Worm (Caenorhabditis elegans) whole organism, L1 larva: ENCODE measurements around the gene tag-276.

Source experiments
- C34B4.2 ChIP-seq: sonication (generic microtip); optimal IDR thresholded peaks from 2 replicates; lab custom pipeline; 2017; ENCODE audit warnings: mild to moderate bottlenecking, missing genetic modification characterization, missing compliant biosample characterization
- Y116A8C.19 ChIP-seq: sonication (generic microtip); optimal IDR thresholded peaks from 2 replicates; lab custom pipeline; 2016; ENCODE audit warnings: missing compliant biosample characterization, missing genetic modification characterization, borderline replicate concordance
- alr-1 ChIP-seq: fragments of 200-800 bp; sonication (Bioruptor generic); optimal IDR thresholded peaks from 2 replicates; lab custom pipeline; 2018; ENCODE audit warnings: borderline replicate concordance, mild to moderate bottlenecking, missing genetic modification characterization, missing compliant biosample characterization
- blmp-1 ChIP-seq: fragments of 150-350 bp; optimal IDR thresholded peaks from 2 replicates; lab custom pipeline; 2014; ENCODE audit warnings: missing biosample characterization, missing genetic modification characterization
- ceh-63 ChIP-seq: fragments of 200-800 bp; sonication (Bioruptor generic); optimal IDR thresholded peaks from 2 replicates; lab custom pipeline; 2018; ENCODE audit warnings: mild to moderate bottlenecking, missing genetic modification characterization, missing compliant biosample characterization
- ceh-8 ChIP-seq: fragments of 200-800 bp; sonication (Bioruptor generic); optimal IDR thresholded peaks from 2 replicates; lab custom pipeline; 2018; ENCODE audit warnings: mild to moderate bottlenecking, missing genetic modification characterization, moderate library complexity, missing compliant biosample characterization
- ceh-88 ChIP-seq: fragments of 200-800 bp; sonication (Bioruptor generic); IDR thresholded peaks from 2 replicates; pipeline ENCODE4 v1.3.6; 2022; ENCODE audit warnings: missing genetic modification characterization, missing compliant biosample characterization
- ces-1 ChIP-seq: fragments of 150-350 bp; optimal IDR thresholded peaks from 2 replicates; lab custom pipeline; 2014; ENCODE audit warnings: missing biosample characterization, missing genetic modification reagents, missing genetic modification characterization
- dsc-1 ChIP-seq: sonication (generic microtip); optimal IDR thresholded peaks from 2 replicates; lab custom pipeline; 2016; ENCODE audit warnings: mild to moderate bottlenecking, missing genetic modification characterization, missing compliant biosample characterization
- efl-3 ChIP-seq: fragments of 200-800 bp; sonication (Bioruptor generic); optimal IDR thresholded peaks from 2 replicates; lab custom pipeline; 2018; ENCODE audit warnings: mild to moderate bottlenecking, missing genetic modification characterization, missing compliant biosample characterization
- egl-13 ChIP-seq: sonication (generic microtip); optimal IDR thresholded peaks from 2 replicates; lab custom pipeline; 2016; ENCODE audit warnings: missing genotype, missing genetic modification reagents, missing genetic modification characterization, missing compliant biosample characterization
- egl-27 ChIP-seq, 2 experiments: fragments of 150-350 bp in 1 of 2; sonication (generic microtip); optimal IDR thresholded peaks; 3 replicates each; lab custom pipeline; 2017 to 2018; ENCODE audit warnings: missing biosample characterization in 2 of 2, missing genetic modification characterization in 2 of 2, missing genetic modification reagents in 2 of 2
- ets-5 ChIP-seq: fragments of 200-800 bp; sonication (Bioruptor generic); IDR thresholded peaks from 2 replicates; pipeline ENCODE4 v1.3.6; 2022; ENCODE audit warnings: missing genetic modification characterization, missing compliant biosample characterization
- fkh-8 ChIP-seq: sonication (generic microtip); optimal IDR thresholded peaks from 2 replicates; lab custom pipeline; 2016; ENCODE audit warnings: mild to moderate bottlenecking, missing genetic modification characterization, missing compliant biosample characterization
- grh-1 ChIP-seq: fragments of 200-800 bp; sonication (Bioruptor generic); IDR thresholded peaks from 2 replicates; pipeline ENCODE4 v1.3.6; 2022; ENCODE audit warnings: missing genetic modification reagents, missing genetic modification characterization, missing compliant biosample characterization
- hlh-17 ChIP-seq: fragments of 200-800 bp; sonication (Bioruptor generic); optimal IDR thresholded peaks from 2 replicates; lab custom pipeline; 2018; ENCODE audit warnings: missing genetic modification characterization, mild to moderate bottlenecking, missing compliant biosample characterization, moderate library complexity, borderline replicate concordance
- hlh-4 ChIP-seq: sonication (generic microtip); optimal IDR thresholded peaks from 2 replicates; lab custom pipeline; 2016; ENCODE audit warnings: mild to moderate bottlenecking, missing genetic modification characterization, missing compliant biosample characterization
- hpl-2 ChIP-seq: fragments of 150-350 bp; optimal IDR thresholded peaks from 2 replicates; lab custom pipeline; 2014; ENCODE audit warnings: missing biosample characterization, missing genetic modification reagents, missing genetic modification characterization
- irx-1 ChIP-seq: sonication (generic microtip); optimal IDR thresholded peaks from 2 replicates; lab custom pipeline; 2016; ENCODE audit warnings: missing genetic modification characterization, missing compliant biosample characterization
- mef-2 ChIP-seq: fragments of 150-350 bp; optimal IDR thresholded peaks from 2 replicates; lab custom pipeline; 2014; ENCODE audit warnings: missing biosample characterization, missing genetic modification characterization
- mep-1 ChIP-seq: fragments of 150-350 bp; optimal IDR thresholded peaks from 2 replicates; lab custom pipeline; 2014; ENCODE audit warnings: missing biosample characterization, missing genetic modification characterization
- nhr-11 ChIP-seq: fragments of 150-350 bp; optimal IDR thresholded peaks from 2 replicates; lab custom pipeline; 2014; ENCODE audit warnings: missing biosample characterization, missing genetic modification characterization
- nhr-12 ChIP-seq: sonication (generic microtip); optimal IDR thresholded peaks from 2 replicates; lab custom pipeline; 2017; ENCODE audit warnings: missing biosample characterization, missing genetic modification characterization
- nhr-20 ChIP-seq: sonication (generic microtip); optimal IDR thresholded peaks from 2 replicates; lab custom pipeline; 2016; ENCODE audit warnings: mild to moderate bottlenecking, missing genetic modification characterization, missing compliant biosample characterization
- nhr-47 ChIP-seq: sonication (generic microtip); optimal IDR thresholded peaks from 2 replicates; lab custom pipeline; 2016; ENCODE audit warnings: mild to moderate bottlenecking, missing genetic modification characterization, moderate library complexity, missing compliant biosample characterization
- nhr-71 ChIP-seq: sonication (generic microtip); optimal IDR thresholded peaks from 2 replicates; lab custom pipeline; 2016; ENCODE audit warnings: mild to moderate bottlenecking, missing genetic modification characterization, moderate library complexity, missing compliant biosample characterization
- nhr-85 ChIP-seq: sonication (generic microtip); peaks from one replicate; lab custom pipeline; 2016; ENCODE audit warnings: missing genetic modification characterization, inconsistent platforms, missing compliant biosample characterization
- nhr-90 ChIP-seq: sonication (generic microtip); optimal IDR thresholded peaks from 2 replicates; lab custom pipeline; 2016; ENCODE audit warnings: mild to moderate bottlenecking, missing genetic modification characterization, missing compliant biosample characterization; ENCODE audit not compliant: poor library complexity
- pag-3 ChIP-seq: sonication (generic microtip); optimal IDR thresholded peaks from 2 replicates; lab custom pipeline; 2017; ENCODE audit warnings: missing genetic modification characterization, mild to moderate bottlenecking, missing compliant biosample characterization, antibody characterized with exemption, borderline replicate concordance; ENCODE audit not compliant: insufficient read depth
- pqm-1 ChIP-seq: sonication (generic microtip); optimal IDR thresholded peaks from 3 replicates; lab custom pipeline; 2017; ENCODE audit warnings: missing biosample characterization, missing genetic modification characterization
- rnt-1 ChIP-seq: sonication (generic microtip); optimal IDR thresholded peaks from 2 replicates; lab custom pipeline; 2016; ENCODE audit warnings: mild to moderate bottlenecking, missing genetic modification characterization, moderate library complexity, missing compliant biosample characterization
- snpc-4 ChIP-seq: fragments of 150-350 bp; optimal IDR thresholded peaks from 2 replicates; lab custom pipeline; 2014; ENCODE audit warnings: missing biosample characterization, missing genetic modification characterization
- snu-23 ChIP-seq: sonication (generic microtip); optimal IDR thresholded peaks from 2 replicates; lab custom pipeline; 2016; ENCODE audit warnings: missing genetic modification characterization, missing compliant biosample characterization
- sox-4 ChIP-seq: sonication (generic microtip); optimal IDR thresholded peaks from 2 replicates; lab custom pipeline; 2016; ENCODE audit warnings: missing genetic modification characterization, missing compliant biosample characterization
- sup-37 ChIP-seq: fragments of 200-800 bp; sonication (Bioruptor generic); optimal IDR thresholded peaks from 2 replicates; lab custom pipeline; 2018; ENCODE audit warnings: mild to moderate bottlenecking, missing genetic modification characterization, missing compliant biosample characterization
- swsn-7 ChIP-seq: sonication (generic microtip); optimal IDR thresholded peaks from 2 replicates; lab custom pipeline; 2016; ENCODE audit warnings: missing genetic modification characterization, missing compliant biosample characterization
- unc-62 ChIP-seq: fragments of 150-350 bp; optimal IDR thresholded peaks from 2 replicates; lab custom pipeline; 2014; ENCODE audit warnings: missing biosample characterization, missing genetic modification reagents, missing genetic modification characterization
- unc-98 ChIP-seq: fragments of 200-800 bp; sonication (Bioruptor generic); IDR thresholded peaks from 2 replicates; pipeline ENCODE4 v1.3.6; 2022; ENCODE audit warnings: missing genetic modification characterization, missing compliant biosample characterization
- xbp-1 ChIP-seq: sonication (generic microtip); optimal IDR thresholded peaks from 2 replicates; lab custom pipeline; 2016; ENCODE audit warnings: missing genetic modification characterization, missing compliant biosample characterization
- ztf-11 ChIP-seq, 2 experiments: sonication (generic microtip); optimal IDR thresholded peaks; 2 replicates each; lab custom pipeline; 2016 to 2017; ENCODE audit warnings: missing genetic modification characterization in 2 of 2, missing biosample characterization in 1 of 2, missing compliant biosample characterization in 1 of 2
- ztf-4 ChIP-seq: fragments of 150-350 bp; optimal IDR thresholded peaks from 2 replicates; lab custom pipeline; 2014; ENCODE audit warnings: missing biosample characterization, missing genetic modification characterization

The tag-276 gene

DNA sequence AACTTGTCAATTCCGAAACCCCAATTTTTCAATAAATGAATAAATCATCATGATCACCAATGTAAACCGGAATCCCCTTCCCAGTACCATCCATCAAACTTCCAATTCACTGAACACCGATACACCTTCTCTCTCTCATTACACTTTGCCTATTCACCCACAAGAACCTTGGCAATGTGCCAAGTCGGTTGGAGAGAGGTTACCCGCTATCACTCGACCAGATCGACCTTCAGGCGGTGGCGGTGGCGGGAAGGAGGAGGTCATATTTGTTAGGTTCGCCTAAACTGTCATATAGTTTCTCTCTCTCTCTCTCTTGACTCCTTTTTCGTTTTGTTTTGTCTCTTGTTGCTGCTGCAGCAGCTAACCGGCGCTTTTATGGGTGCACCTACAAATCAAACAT is 13.6 kb upstream of the tag-276 start (continued):
- TF ChIP-seq xbp-1 (peak; percentile 12), snu-23 (GFP tag; lab: Kevin White, UChicago) (peak; percentile 37), nhr-85 (tag; lab: Kevin White, UChicago) (peak; percentile 95), nhr-71 (tag; lab: Kevin White, UChicago) (peak; percentile 51), grh-1 (peak; percentile 71), ceh-63 (GFP tag; lab: Kevin White, UChicago) (no peak)

- TF ChIP-seq ztf-4 (tag; lab: Kevin White, UChicago), result no peak
- TF ChIP-seq mep-1 (tag; lab: Kevin White, UChicago), result peak; percentile 34
- TF ChIP-seq hpl-2 (GFP tag; lab: Kevin White, UChicago), result no peak
- TF ChIP-seq nhr-85 (tag; lab: Kevin White, UChicago), result peak; percentile 68
- peak; percentile 72 for TF ChIP-seq pag-3 (tag; lab: Kevin White, UChicago)
- peak; percentile 85 for TF ChIP-seq blmp-1 (tag; lab: Kevin White, UChicago)
- no peak for TF ChIP-seq hlh-4 (tag; lab: Kevin White, UChicago)
- peak; percentile 23 for TF ChIP-seq snu-23 (GFP tag; lab: Kevin White, UChicago)
- TF ChIP-seq ceh-88, result no peak
- no peak for TF ChIP-seq nhr-12
- no peak for TF ChIP-seq pqm-1
- no peak for TF ChIP-seq rnt-1 (tag; lab: Kevin White, UChicago)
- TF ChIP-seq alr-1 (tag; lab: Kevin White, UChicago), result no peak
- TF ChIP-seq nhr-20 (tag; lab: Kevin White, UChicago), result peak; percentile 22
- TF ChIP-seq snpc-4 (tag; lab: Kevin White, UChicago), result no peak
- peak; percentile 14 for TF ChIP-seq nhr-71 (tag; lab: Kevin White, UChicago)
- TF ChIP-seq hlh-17 (GFP tag; lab: Kevin White, UChicago), result no peak
- peak; percentile 20 for TF ChIP-seq nhr-90
- TF ChIP-seq egl-13 (tag; lab: Kevin White, UChicago), result no peak
- no peak for TF ChIP-seq ces-1
- no peak for TF ChIP-seq efl-3 (GFP tag; lab: Kevin White, UChicago)
- no peak for TF ChIP-seq nhr-11 (tag; lab: Kevin White, UChicago)
- no peak for TF ChIP-seq ets-5
Measured at ce11 chrII:12261147-12261821, 12.3 kb upstream of the tag-276 start.

ce11 chrII:12260538-12260937 is 11.6 kb upstream of the tag-276 start:
- TF ChIP-seq ceh-8 (GFP tag; lab: Kevin White, UChicago), result peak; percentile 58
- TF ChIP-seq nhr-47, result peak; percentile 29
- peak; percentile 42 for TF ChIP-seq nhr-71 (tag; lab: Kevin White, UChicago)
- TF ChIP-seq fkh-8 (tag; lab: Kevin White, UChicago), result peak; percentile 83
- no peak for TF ChIP-seq ceh-63 (GFP tag; lab: Kevin White, UChicago)

ce11 chrII:12257095-12257494 is 8.2 kb upstream of the tag-276 start:
- TF ChIP-seq dsc-1 (tag; lab: Kevin White, UChicago) (no peak), Y116A8C.19 (tag; lab: Kevin White, UChicago) (no peak), hpl-2 (GFP tag; lab: Kevin White, UChicago) (no peak), sup-37 (GFP tag; lab: Kevin White, UChicago) (no peak), mef-2 (tag; lab: Kevin White, UChicago) (no peak)

- TF ChIP-seq snpc-4 (tag; lab: Kevin White, UChicago) (no peak), rnt-1 (tag; lab: Kevin White, UChicago) (no peak), swsn-7 (tag; lab: Kevin White, UChicago) (no peak), ztf-11 (tag; optimal IDR thresholded peaks at IDR 0.05; lab: Kevin White, UChicago) (no peak), unc-62 (no peak), unc-98 (no peak), C34B4.2 (tag; lab: Kevin White, UChicago) (no peak), ets-5 (no peak), pqm-1 (no peak), sup-37 (GFP tag; lab: Kevin White, UChicago) (no peak), irx-1 (no peak), snu-23 (GFP tag; lab: Kevin White, UChicago) (no peak), sox-4 (tag; lab: Kevin White, UChicago) (no peak), hlh-17 (GFP tag; lab: Kevin White, UChicago) (no peak), ztf-4 (tag; lab: Kevin White, UChicago) (no peak), ceh-8 (GFP tag; lab: Kevin White, UChicago) (no peak), mep-1 (tag; lab: Kevin White, UChicago) (no peak), egl-27 (tag; optimal IDR thresholded peaks at IDR 0.05; lab: Kevin White, UChicago) (no peak)
Measured at ce11 chrII:12256528-12256927, 7.6 kb upstream of the tag-276 start, which contains the start of gene parn-2. Gene parn-2, minus strand, starts transcription at chrII:12256628.
